Fruit fly (Drosophila melanogaster) whole organism, prepupa: ENCODE results near the gene CG32817.
A peak's percentile ranks its signal among the peaks of the same experiment; 100 is the strongest.

Source experiments
- Blimp-1 ChIP-seq: fragments of 200-800 bp; sonication (Bioruptor generic); optimal IDR thresholded peaks from 3 replicates; lab custom pipeline; 2017; ENCODE audit warnings: missing biosample characterization, missing genetic modification characterization, mild to moderate bottlenecking, moderate library complexity, missing genetic modification reagents
- CG10631 ChIP-seq: fragments of 200-800 bp; sonication (Bioruptor generic); optimal IDR thresholded peaks from 2 replicates; lab custom pipeline; 2016; ENCODE audit warnings: missing biosample characterization, missing genetic modification characterization
- CG10669 ChIP-seq: fragments of 200-800 bp; sonication (Bioruptor generic); optimal IDR thresholded peaks from 3 replicates; lab custom pipeline; 2018; ENCODE audit warnings: missing biosample characterization, mild to moderate bottlenecking, missing genetic modification characterization, moderate library complexity
- CG1621 ChIP-seq: fragments of 200-800 bp; sonication (Bioruptor generic); optimal IDR thresholded peaks from 3 replicates; lab custom pipeline; 2018; ENCODE audit warnings: missing biosample characterization, mild to moderate bottlenecking, missing genetic modification characterization
- CG34406 ChIP-seq: fragments of 200-800 bp; sonication (Bioruptor generic); optimal IDR thresholded peaks from 3 replicates; lab custom pipeline; 2016; ENCODE audit warnings: missing biosample characterization, missing genetic modification characterization
- CG3919 ChIP-seq: fragments of 200-800 bp; sonication (Bioruptor generic); optimal IDR thresholded peaks from 3 replicates; lab custom pipeline; 2016; ENCODE audit warnings: missing biosample characterization, missing genetic modification characterization
- CG4318 ChIP-seq: fragments of 200-800 bp; sonication (Bioruptor generic); optimal IDR thresholded peaks from 3 replicates; lab custom pipeline; 2017; ENCODE audit warnings: missing biosample characterization, mild to moderate bottlenecking, missing genetic modification characterization
- CG6163 ChIP-seq: fragments of 200-800 bp; sonication (Bioruptor generic); IDR thresholded peaks from 3 replicates; pipeline ENCODE4 v1.3.6; 2022; ENCODE audit warnings: missing biosample characterization, missing genetic modification characterization
- CG6792 ChIP-seq: fragments of 200-800 bp; sonication (Bioruptor generic); optimal IDR thresholded peaks from 3 replicates; lab custom pipeline; 2016; ENCODE audit warnings: missing biosample characterization, missing genetic modification characterization
- CG6854 ChIP-seq: fragments of 200-800 bp; sonication (Bioruptor generic); optimal IDR thresholded peaks from 2 replicates; lab custom pipeline; 2017; ENCODE audit warnings: missing biosample characterization, mild to moderate bottlenecking, missing genetic modification characterization
- CG7368 ChIP-seq: fragments of 200-800 bp; sonication (Bioruptor generic); optimal IDR thresholded peaks from 3 replicates; lab custom pipeline; 2016; ENCODE audit warnings: missing biosample characterization, missing genetic modification characterization
- CG8119 ChIP-seq: fragments of 200-800 bp; sonication (Bioruptor generic); IDR thresholded peaks from 3 replicates; pipeline ENCODE4 v1.3.6; 2022; ENCODE audit warnings: missing biosample characterization, missing genetic modification characterization
- CG8632 ChIP-seq: fragments of 200-800 bp; sonication (Bioruptor generic); optimal IDR thresholded peaks from 3 replicates; lab custom pipeline; 2016; ENCODE audit warnings: missing biosample characterization, missing genetic modification characterization
- Eip75B ChIP-seq: fragments of 200-800 bp; sonication (Bioruptor generic); optimal IDR thresholded peaks from 3 replicates; lab custom pipeline; 2016; ENCODE audit warnings: missing biosample characterization, missing genetic modification characterization
- Eip78C ChIP-seq: fragments of 200-800 bp; sonication (Bioruptor generic); peaks from one replicate; lab custom pipeline; 2016; ENCODE audit warnings: missing biosample characterization, missing genetic modification characterization
- Ets96B ChIP-seq: fragments of 200-800 bp; optimal IDR thresholded peaks from 2 replicates; lab custom pipeline; 2019; ENCODE audit warnings: missing biosample characterization, mild to moderate bottlenecking, missing genetic modification characterization, moderate library complexity
- Gug ChIP-seq: fragments of 200-800 bp; sonication (Bioruptor generic); IDR thresholded peaks from 2 replicates; pipeline ENCODE4 v1.3.6; 2022; ENCODE audit warnings: missing biosample characterization, missing genetic modification characterization
- Hr38 ChIP-seq: sonication (Bioruptor generic); optimal IDR thresholded peaks from 2 replicates; lab custom pipeline; 2016; ENCODE audit warnings: missing biosample characterization, missing genetic modification characterization
- Hr39 ChIP-seq: fragments of 200-800 bp; sonication (Bioruptor generic); optimal IDR thresholded peaks from 2 replicates; lab custom pipeline; 2016; ENCODE audit warnings: missing biosample characterization, missing genetic modification characterization
- Hr4 ChIP-seq: fragments of 200-800 bp; sonication (Bioruptor generic); optimal IDR thresholded peaks from 3 replicates; lab custom pipeline; 2016; ENCODE audit warnings: missing biosample characterization, missing genetic modification characterization
- Lpt ChIP-seq: fragments of 200-800 bp; sonication (Bioruptor generic); optimal IDR thresholded peaks from 3 replicates; lab custom pipeline; 2016; ENCODE audit warnings: missing biosample characterization, missing genetic modification characterization
- Met ChIP-seq: fragments of 200-800 bp; sonication (Bioruptor generic); optimal IDR thresholded peaks from 3 replicates; lab custom pipeline; 2016; ENCODE audit warnings: missing biosample characterization, missing genetic modification characterization
- Sox102F ChIP-seq: fragments of 200-800 bp; sonication (Bioruptor generic); optimal IDR thresholded peaks from 2 replicates; lab custom pipeline; 2016; ENCODE audit warnings: missing biosample characterization, mild to moderate bottlenecking, missing genetic modification characterization
- Sox14 ChIP-seq: fragments of 200-800 bp; sonication (Bioruptor generic); optimal IDR thresholded peaks from 3 replicates; lab custom pipeline; 2016; ENCODE audit warnings: missing biosample characterization, missing genetic modification characterization
- achi ChIP-seq: fragments of 200-800 bp; sonication (Bioruptor generic); optimal IDR thresholded peaks from 3 replicates; lab custom pipeline; 2016; ENCODE audit warnings: missing biosample characterization, missing genetic modification characterization
- dac ChIP-seq: fragments of 200-800 bp; sonication (Bioruptor generic); optimal IDR thresholded peaks from 2 replicates; lab custom pipeline; 2017; ENCODE audit warnings: missing biosample characterization, mild to moderate bottlenecking, missing genetic modification characterization
- dsx ChIP-seq: fragments of 200-800 bp; optimal IDR thresholded peaks from 3 replicates; lab custom pipeline; 2019; ENCODE audit warnings: missing biosample characterization, mild to moderate bottlenecking, missing genetic modification characterization, moderate library complexity; ENCODE audit not compliant: poor library complexity, severe bottlenecking
- eg ChIP-seq: fragments of 200-800 bp; sonication (Bioruptor generic); IDR thresholded peaks from 3 replicates; pipeline ENCODE4 v1.3.6; 2022; ENCODE audit warnings: missing biosample characterization, missing genetic modification characterization
- fd59A ChIP-seq: fragments of 200-800 bp; sonication (Bioruptor generic); optimal IDR thresholded peaks from 2 replicates; lab custom pipeline; 2017; ENCODE audit warnings: missing biosample characterization, mild to moderate bottlenecking, missing genetic modification characterization, missing genetic modification reagents
- fd85E ChIP-seq: fragments of 200-800 bp; sonication (Bioruptor generic); optimal IDR thresholded peaks from 3 replicates; lab custom pipeline; 2016; ENCODE audit warnings: missing biosample characterization, missing genetic modification characterization
- lz ChIP-seq: fragments of 200-800 bp; sonication (Bioruptor generic); optimal IDR thresholded peaks from 3 replicates; lab custom pipeline; 2016; ENCODE audit warnings: missing biosample characterization, missing genetic modification characterization
- net ChIP-seq: fragments of 200-800 bp; sonication (Bioruptor generic); optimal IDR thresholded peaks from 3 replicates; lab custom pipeline; 2016; ENCODE audit warnings: missing biosample characterization, missing genetic modification characterization
- pdm3 ChIP-seq: fragments of 200-800 bp; sonication (Bioruptor generic); optimal IDR thresholded peaks from 3 replicates; lab custom pipeline; 2016; ENCODE audit warnings: missing biosample characterization, missing genetic modification characterization
- salr ChIP-seq, 2 experiments: fragments of 200-800 bp; sonication (Bioruptor generic); optimal IDR thresholded peaks; 3 replicates each; lab custom pipeline; 2016 to 2018; ENCODE audit warnings: missing biosample characterization in 2 of 2, missing genetic modification characterization in 2 of 2, mild to moderate bottlenecking in 1 of 2
- ss ChIP-seq, 2 experiments: fragments of 200-800 bp; sonication (Bioruptor generic); optimal IDR thresholded peaks; 2 replicates in 1 of 2; 3 replicates in 1 of 2; lab custom pipeline; 2017 to 2018; ENCODE audit warnings: mild to moderate bottlenecking in 2 of 2, missing biosample characterization in 2 of 2, missing genetic modification characterization in 2 of 2, moderate library complexity in 1 of 2
- svp ChIP-seq: fragments of 200-800 bp; sonication (Bioruptor generic); peaks from one replicate; lab custom pipeline; 2016; ENCODE audit warnings: missing biosample characterization, missing genetic modification characterization
- topi ChIP-seq: fragments of 200-800 bp; sonication (Bioruptor generic); optimal IDR thresholded peaks from 3 replicates; lab custom pipeline; 2016; ENCODE audit warnings: missing biosample characterization, missing genetic modification characterization
- vri ChIP-seq: fragments of 200-800 bp; sonication (Bioruptor generic); optimal IDR thresholded peaks from 3 replicates; lab custom pipeline; 2016; ENCODE audit warnings: missing biosample characterization, mild to moderate bottlenecking, missing genetic modification characterization

Gene CG32817

DNA sequence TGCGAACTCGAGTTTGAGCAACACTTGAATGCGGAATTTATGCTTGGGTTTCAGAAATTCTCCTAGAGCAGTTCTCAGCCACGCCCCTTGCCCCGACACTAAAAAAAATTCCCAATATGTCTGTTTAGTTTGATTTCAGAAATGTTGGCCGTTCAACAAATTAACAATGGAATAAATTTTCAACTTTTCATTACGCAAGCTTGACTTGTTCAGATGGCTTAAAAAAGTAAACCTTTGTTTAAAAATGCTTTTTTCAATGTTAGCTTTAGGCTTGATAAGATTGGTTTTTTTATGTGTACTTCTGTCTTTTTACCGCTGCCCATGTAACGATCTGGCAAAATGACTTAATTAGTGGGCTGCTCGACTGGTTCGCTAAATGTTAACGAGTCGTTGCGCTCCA, 26.1 kb upstream of the CG32817 start (continued):
- no peak for TF ChIP-seq Blimp-1
- TF ChIP-seq CG6163 (GFP tag; lab: Robert Waterston, UW): peak; percentile 37; the same call in 1 of the 3 replicates
- TF ChIP-seq Hr38: no peak
- TF ChIP-seq fd59A (GFP tag; lab: Kevin White, UChicago): peak; percentile 41
- no peak for TF ChIP-seq CG6854
- TF ChIP-seq vri (GFP tag; lab: Kevin White, UChicago): no peak
- peak; percentile 22 for TF ChIP-seq achi (GFP tag; lab: Kevin White, UChicago)
- TF ChIP-seq fd85E (GFP tag; lab: Kevin White, UChicago): no peak
- no peak for TF ChIP-seq net (GFP tag; lab: Kevin White, UChicago)
- no peak for TF ChIP-seq eg (GFP tag; lab: Robert Waterston, UW)
- no peak for TF ChIP-seq CG7368 (GFP tag; lab: Kevin White, UChicago)
- TF ChIP-seq Hr4 (GFP tag; lab: Kevin White, UChicago): no peak
- TF ChIP-seq topi (GFP tag; lab: Kevin White, UChicago): no peak
- TF ChIP-seq Met (GFP tag; lab: Kevin White, UChicago): no peak
- TF ChIP-seq dsx (GFP tag; lab: Kevin White, UChicago): peak; percentile 38
- TF ChIP-seq CG34406 (GFP tag; lab: Kevin White, UChicago): no peak
- TF ChIP-seq Eip78C (GFP tag; lab: Kevin White, UChicago): peak; percentile 76
- no peak for TF ChIP-seq CG8119 (GFP tag; lab: Robert Waterston, UW)
- peak; percentile 11 for TF ChIP-seq pdm3 (GFP tag; lab: Kevin White, UChicago)
- TF ChIP-seq CG8632: no peak
- TF ChIP-seq Ets96B (tag; lab: Kevin White, UChicago): peak; percentile 54
- TF ChIP-seq Eip75B (GFP tag; lab: Kevin White, UChicago): no peak
- peak; percentile 51 for TF ChIP-seq CG10669 (GFP tag; lab: Kevin White, UChicago)
- peak; percentile 37 for TF ChIP-seq CG1621 (tag; lab: Kevin White, UChicago)
- no peak for TF ChIP-seq Sox14 (GFP tag; lab: Kevin White, UChicago)
- peak; percentile 10 for TF ChIP-seq CG3919 (GFP tag; lab: Kevin White, UChicago)

DNA sequence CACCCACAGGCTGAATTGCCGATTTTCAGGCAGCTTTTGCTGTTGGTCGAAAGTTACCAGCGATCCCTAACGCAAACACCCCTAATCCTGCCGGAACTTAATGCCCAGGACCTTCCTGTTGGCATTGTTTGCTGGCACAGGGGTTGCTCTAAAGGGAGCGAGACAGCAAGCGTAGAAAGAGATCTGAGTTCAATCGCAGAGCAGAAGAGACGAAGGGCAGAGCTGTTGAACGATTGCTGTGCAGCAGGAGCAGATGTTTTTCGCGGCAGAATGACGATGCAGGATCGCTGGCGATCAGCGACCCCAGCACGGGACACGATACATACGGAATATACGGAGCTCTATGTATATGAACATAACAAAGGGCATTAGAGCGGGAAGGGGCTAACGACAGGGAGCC, 21.9 kb upstream of the CG32817 start:
- TF ChIP-seq CG10631 (GFP tag; lab: Kevin White, UChicago): no peak

DNA sequence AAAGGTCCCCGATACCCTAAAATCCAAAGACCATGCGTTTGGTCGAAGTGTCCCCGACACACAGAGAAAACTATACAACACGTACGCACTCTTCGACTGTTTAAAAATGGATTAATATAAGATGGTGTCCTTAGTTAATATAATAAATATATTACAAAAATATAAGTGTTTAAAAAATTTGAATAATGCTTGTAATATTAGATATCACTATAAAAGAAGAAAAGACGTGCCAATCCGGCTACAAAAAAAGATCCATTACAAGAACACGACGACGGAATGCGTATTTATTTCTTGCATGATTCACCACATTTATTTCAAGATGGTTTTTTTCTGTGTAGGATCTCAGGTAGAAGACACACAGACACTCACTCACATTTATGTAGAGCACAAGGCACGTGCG, 21.1 kb upstream of the CG32817 start:
- TF ChIP-seq dac (no peak), Eip78C (GFP tag; lab: Kevin White, UChicago) (peak; percentile 31), svp (GFP tag; lab: Kevin White, UChicago) (peak; percentile 57)

- no peak for TF ChIP-seq Sox14 (GFP tag; lab: Kevin White, UChicago)
- no peak for TF ChIP-seq Ets96B (tag; lab: Kevin White, UChicago)
- no peak for TF ChIP-seq salr (GFP tag; optimal IDR thresholded peaks at IDR 0.05; lab: Kevin White, UChicago)
- no peak for TF ChIP-seq Hr39 (GFP tag; lab: Kevin White, UChicago)
- TF ChIP-seq dsx (GFP tag; lab: Kevin White, UChicago): no peak
- TF ChIP-seq Met (GFP tag; lab: Kevin White, UChicago): no peak
- no peak for TF ChIP-seq eg (GFP tag; lab: Robert Waterston, UW)
- TF ChIP-seq CG4318 (GFP tag; lab: Kevin White, UChicago): no peak
- TF ChIP-seq CG6792: no peak
- no peak for TF ChIP-seq Gug (GFP tag; lab: Robert Waterston, UW)
- no peak for TF ChIP-seq CG10631 (GFP tag; lab: Kevin White, UChicago)
- TF ChIP-seq CG3919 (GFP tag; lab: Kevin White, UChicago): no peak
- TF ChIP-seq vri (GFP tag; lab: Kevin White, UChicago): no peak
- TF ChIP-seq Sox102F (GFP tag; lab: Kevin White, UChicago): no peak
- TF ChIP-seq CG1621 (tag; lab: Kevin White, UChicago): no peak
- no peak for TF ChIP-seq ss (GFP tag; optimal IDR thresholded peaks at IDR 0.05; lab: Kevin White, UChicago)
- TF ChIP-seq CG8119 (GFP tag; lab: Robert Waterston, UW): no peak
- no peak for TF ChIP-seq Lpt (GFP tag; lab: Kevin White, UChicago)
- TF ChIP-seq lz (GFP tag; lab: Kevin White, UChicago): no peak
- no peak for TF ChIP-seq CG6163 (GFP tag; lab: Robert Waterston, UW)
Observed at dm6 chrX:460447-460846, 18.4 kb upstream of the CG32817 start, which contains the start of gene ase. ase (plus strand) TSS chrX:460747.
